Fruit fly (Drosophila melanogaster) whole organism, embryonic: ENCODE results near the gene CG6168.

Experiments used
- ATbp ChIP-seq: fragments of 200-800 bp; sonication (Bioruptor generic); optimal IDR thresholded peaks from 2 replicates; lab custom pipeline; 2017; ENCODE audit warnings: missing biosample characterization, mild to moderate bottlenecking, missing genetic modification characterization, missing genetic modification reagents
- Aef1 ChIP-seq: fragments of 200-800 bp; sonication (Bioruptor generic); IDR thresholded peaks from 3 replicates; pipeline ENCODE4 v1.3.6; 2022; ENCODE audit warnings: missing biosample characterization, missing genetic modification characterization
- Atf3 ChIP-seq: fragments of 200-800 bp; sonication (Bioruptor generic); optimal IDR thresholded peaks from 3 replicates; lab custom pipeline; 2016; ENCODE audit warnings: missing biosample characterization, missing genetic modification characterization
- CG10543 ChIP-seq: fragments of 200-800 bp; sonication (Bioruptor generic); optimal IDR thresholded peaks from 3 replicates; lab custom pipeline; 2017; ENCODE audit warnings: missing biosample characterization, mild to moderate bottlenecking, missing genetic modification characterization, moderate library complexity
- CG14710 ChIP-seq: fragments of 200-800 bp; sonication (Bioruptor generic); optimal IDR thresholded peaks from 3 replicates; lab custom pipeline; 2019; ENCODE audit warnings: missing biosample characterization, mild to moderate bottlenecking, missing genetic modification characterization, moderate library complexity
- CG16779 ChIP-seq: fragments of 200-800 bp; sonication (Bioruptor generic); IDR thresholded peaks from 2 replicates; pipeline ENCODE4 v1.3.6; 2022; ENCODE audit warnings: missing biosample characterization, missing genetic modification characterization
- CG1792 ChIP-seq: fragments of 200-800 bp; sonication (Bioruptor generic); optimal IDR thresholded peaks from 2 replicates; lab custom pipeline; 2016; ENCODE audit warnings: missing biosample characterization, missing genetic modification characterization
- CG2120 ChIP-seq: fragments of 200-800 bp; sonication (Bioruptor generic); optimal IDR thresholded peaks from 3 replicates; lab custom pipeline; 2016; ENCODE audit warnings: missing biosample characterization, missing genetic modification characterization
- CG2678 ChIP-seq: fragments of 200-800 bp; sonication (Bioruptor generic); optimal IDR thresholded peaks from 3 replicates; lab custom pipeline; 2019; ENCODE audit warnings: missing biosample characterization, mild to moderate bottlenecking, missing genetic modification characterization, moderate library complexity
- CG31388 ChIP-seq: fragments of 200-800 bp; sonication (Bioruptor generic); optimal IDR thresholded peaks from 2 replicates; lab custom pipeline; 2016; ENCODE audit warnings: missing biosample characterization, missing genetic modification characterization
- CG4282 ChIP-seq: fragments of 200-800 bp; sonication (Bioruptor generic); optimal IDR thresholded peaks from 2 replicates; lab custom pipeline; 2016; ENCODE audit warnings: missing biosample characterization, missing genetic modification characterization
- CG5953 ChIP-seq: fragments of 200-800 bp; sonication (Bioruptor generic); IDR thresholded peaks from 2 replicates; pipeline ENCODE4 v1.3.6; 2022; ENCODE audit warnings: missing biosample characterization, missing genetic modification characterization
- CG6654 ChIP-seq: fragments of 200-800 bp; sonication (Bioruptor generic); optimal IDR thresholded peaks from 2 replicates; lab custom pipeline; 2017; ENCODE audit warnings: missing biosample characterization, mild to moderate bottlenecking, missing genetic modification characterization
- CG7271 ChIP-seq: fragments of 200-800 bp; sonication (Bioruptor generic); optimal IDR thresholded peaks from 2 replicates; lab custom pipeline; 2018; ENCODE audit warnings: missing biosample characterization, mild to moderate bottlenecking, missing genetic modification characterization, moderate library complexity
- CG7556 ChIP-seq: fragments of 200-800 bp; sonication (Bioruptor generic); optimal IDR thresholded peaks from 2 replicates; lab custom pipeline; 2017; ENCODE audit warnings: missing biosample characterization, mild to moderate bottlenecking, missing genetic modification characterization
- CG9437 ChIP-seq: fragments of 200-800 bp; sonication (Bioruptor generic); optimal IDR thresholded peaks from 2 replicates; lab custom pipeline; 2018; ENCODE audit warnings: missing biosample characterization, mild to moderate bottlenecking, missing genetic modification characterization
- CG9876 ChIP-seq: fragments of 200-800 bp; sonication (Bioruptor generic); optimal IDR thresholded peaks from 2 replicates; lab custom pipeline; 2016; ENCODE audit warnings: missing biosample characterization, missing genetic modification characterization
- Dad ChIP-seq: fragments of 200-800 bp; sonication (Bioruptor generic); optimal IDR thresholded peaks from 3 replicates; lab custom pipeline; 2016; ENCODE audit warnings: missing biosample characterization, missing genetic modification characterization
- ERR ChIP-seq: fragments of 200-800 bp; sonication (Bioruptor generic); optimal IDR thresholded peaks from 2 replicates; lab custom pipeline; 2016; ENCODE audit warnings: missing biosample characterization, missing genetic modification characterization
- Fer1 ChIP-seq: fragments of 200-800 bp; sonication (Bioruptor generic); optimal IDR thresholded peaks from 2 replicates; lab custom pipeline; 2017; ENCODE audit warnings: missing biosample characterization, mild to moderate bottlenecking, missing genetic modification characterization
- Fer2 ChIP-seq: fragments of 200-800 bp; sonication (Bioruptor generic); optimal IDR thresholded peaks from 2 replicates; lab custom pipeline; 2018; ENCODE audit warnings: missing biosample characterization, mild to moderate bottlenecking, missing genetic modification characterization, moderate library complexity
- Gug ChIP-seq: fragments of 200-800 bp; sonication (Bioruptor generic); IDR thresholded peaks from 4 replicates; pipeline ENCODE4 v1.3.6; 2022; ENCODE audit warnings: missing biosample characterization, missing genetic modification characterization
- Hey ChIP-seq: fragments of 200-800 bp; sonication (Bioruptor generic); optimal IDR thresholded peaks from 3 replicates; lab custom pipeline; 2018; ENCODE audit warnings: missing biosample characterization, mild to moderate bottlenecking, missing genetic modification characterization
- HmgD ChIP-seq: fragments of 200-800 bp; sonication (Bioruptor generic); optimal IDR thresholded peaks from 3 replicates; lab custom pipeline; 2016; ENCODE audit warnings: missing biosample characterization, missing genetic modification characterization
- HmgZ ChIP-seq: fragments of 200-800 bp; sonication (Bioruptor generic); optimal IDR thresholded peaks from 2 replicates; lab custom pipeline; 2018; ENCODE audit warnings: missing biosample characterization, mild to moderate bottlenecking, missing genetic modification characterization
- Hr78 ChIP-seq, 2 experiments: fragments of 200-800 bp in 1 of 2; fragments of >200 bp in 1 of 2; sonication (Bioruptor generic) in 1 of 2; optimal IDR thresholded peaks; 2 replicates each; lab custom pipeline; 2017 to 2019; ENCODE audit warnings: missing biosample characterization in 2 of 2, missing genetic modification characterization in 2 of 2, mild to moderate bottlenecking in 1 of 2, moderate library complexity in 1 of 2
- Lhr ChIP-seq: fragments of 200-800 bp; sonication (Bioruptor generic); optimal IDR thresholded peaks from 3 replicates; lab custom pipeline; 2017; ENCODE audit warnings: mild to moderate bottlenecking, missing biosample characterization, missing genetic modification reagents, missing genetic modification characterization
- MESR4 ChIP-seq: fragments of 200-800 bp; sonication (Bioruptor generic); optimal IDR thresholded peaks from 2 replicates; lab custom pipeline; 2018; ENCODE audit warnings: missing biosample characterization, mild to moderate bottlenecking, missing genetic modification characterization, moderate library complexity
- Mrtf ChIP-seq: fragments of 200-800 bp; sonication (Bioruptor generic); IDR thresholded peaks from 3 replicates; pipeline ENCODE4 v1.3.6; 2022; ENCODE audit warnings: missing biosample characterization, missing genetic modification characterization
- PHDP ChIP-seq: fragments of 200-800 bp; sonication (Bioruptor generic); optimal IDR thresholded peaks from 3 replicates; lab custom pipeline; 2018; ENCODE audit warnings: missing biosample characterization, mild to moderate bottlenecking, missing genetic modification characterization, moderate library complexity
- al ChIP-seq: fragments of 200-800 bp; sonication (Bioruptor generic); IDR thresholded peaks from 2 replicates; pipeline ENCODE4 v1.3.6; 2022; ENCODE audit warnings: missing biosample characterization, missing genetic modification characterization
- ash1 ChIP-seq: fragments of 200-800 bp; sonication (Bioruptor generic); optimal IDR thresholded peaks from 2 replicates; lab custom pipeline; 2018; ENCODE audit warnings: missing biosample characterization, mild to moderate bottlenecking, missing genetic modification characterization
- cwo ChIP-seq: fragments of 200-800 bp; sonication (Bioruptor generic); optimal IDR thresholded peaks from 3 replicates; lab custom pipeline; 2017; ENCODE audit warnings: missing biosample characterization, missing genetic modification characterization, mild to moderate bottlenecking, moderate library complexity, missing genetic modification reagents
- dmrt11E ChIP-seq: fragments of 200-800 bp; sonication (Bioruptor generic); optimal IDR thresholded peaks from 3 replicates; lab custom pipeline; 2018; ENCODE audit warnings: missing biosample characterization, mild to moderate bottlenecking, missing genetic modification characterization, moderate library complexity
- fd96Cb ChIP-seq: fragments of 200-800 bp; sonication (Bioruptor generic); optimal IDR thresholded peaks from 2 replicates; lab custom pipeline; 2018; ENCODE audit warnings: missing biosample characterization, mild to moderate bottlenecking, missing genetic modification characterization, moderate library complexity
- fru ChIP-seq: fragments of >200 bp; optimal IDR thresholded peaks from 2 replicates; lab custom pipeline; 2017
- gfzf ChIP-seq: fragments of 200-800 bp; sonication (Bioruptor generic); optimal IDR thresholded peaks from 2 replicates; lab custom pipeline; 2016; ENCODE audit warnings: missing biosample characterization, mild to moderate bottlenecking, missing genetic modification characterization, moderate library complexity
- grau ChIP-seq: fragments of 200-800 bp; optimal IDR thresholded peaks from 3 replicates; lab custom pipeline; 2019; ENCODE audit warnings: missing biosample characterization, mild to moderate bottlenecking, missing genetic modification characterization, moderate library complexity
- insv ChIP-seq, 2 experiments: fragments of 200-800 bp; sonication (Bioruptor generic); optimal IDR thresholded peaks; 3 replicates each; lab custom pipeline; 2016 to 2018; ENCODE audit warnings: missing biosample characterization in 2 of 2, missing genetic modification characterization in 2 of 2
- kah ChIP-seq: fragments of 200-800 bp; sonication (Bioruptor generic); optimal IDR thresholded peaks from 2 replicates; lab custom pipeline; 2018; ENCODE audit warnings: missing biosample characterization, mild to moderate bottlenecking, missing genetic modification characterization
- lov ChIP-seq, 2 experiments: fragments of 200-800 bp in 1 of 2; fragments of >200 bp in 1 of 2; sonication (Bioruptor generic) in 1 of 2; IDR thresholded peaks in 1 of 2; optimal IDR thresholded peaks in 1 of 2; 2 replicates in 1 of 2; 3 replicates in 1 of 2; pipeline versions ENCODE4 v1.3.6 to Lab custom; 2017 to 2022; ENCODE audit warnings: missing biosample characterization in 1 of 2, missing genetic modification characterization in 1 of 2
- nerfin-1 ChIP-seq: fragments of 200-800 bp; sonication (Bioruptor generic); optimal IDR thresholded peaks from 3 replicates; lab custom pipeline; 2019; ENCODE audit warnings: missing biosample characterization, mild to moderate bottlenecking, missing genetic modification characterization, moderate library complexity
- run ChIP-seq: fragments of 200-800 bp; sonication (Bioruptor generic); optimal IDR thresholded peaks from 3 replicates; lab custom pipeline; 2018; ENCODE audit warnings: missing biosample characterization, mild to moderate bottlenecking, missing genetic modification characterization
- scrt ChIP-seq: fragments of 200-800 bp; sonication (Bioruptor generic); optimal IDR thresholded peaks from 2 replicates; lab custom pipeline; 2018; ENCODE audit warnings: missing biosample characterization, mild to moderate bottlenecking, missing genetic modification characterization, moderate library complexity
- shn ChIP-seq: fragments of 200-800 bp; sonication (Bioruptor generic); optimal IDR thresholded peaks from 3 replicates; lab custom pipeline; 2016; ENCODE audit warnings: missing biosample characterization, missing genetic modification characterization
- stc ChIP-seq: fragments of 200-800 bp; sonication (Bioruptor generic); IDR thresholded peaks from 2 replicates; pipeline ENCODE4 v1.3.6; 2022; ENCODE audit warnings: missing biosample characterization, missing genetic modification characterization
- trem ChIP-seq: fragments of 200-800 bp; optimal IDR thresholded peaks from 3 replicates; lab custom pipeline; 2019; ENCODE audit warnings: missing biosample characterization, mild to moderate bottlenecking, missing genetic modification characterization, moderate library complexity
- vfl ChIP-seq: fragments of 200-800 bp; sonication (Bioruptor generic); optimal IDR thresholded peaks from 2 replicates; lab custom pipeline; 2016; ENCODE audit warnings: missing biosample characterization, missing genetic modification characterization
- zen2 ChIP-seq: fragments of 200-800 bp; sonication (Bioruptor generic); IDR thresholded peaks from 3 replicates; pipeline ENCODE4 v1.3.6; 2022; ENCODE audit warnings: missing biosample characterization, missing genetic modification characterization; ENCODE audit not compliant: partially characterized antibody

Gene CG6168

DNA sequence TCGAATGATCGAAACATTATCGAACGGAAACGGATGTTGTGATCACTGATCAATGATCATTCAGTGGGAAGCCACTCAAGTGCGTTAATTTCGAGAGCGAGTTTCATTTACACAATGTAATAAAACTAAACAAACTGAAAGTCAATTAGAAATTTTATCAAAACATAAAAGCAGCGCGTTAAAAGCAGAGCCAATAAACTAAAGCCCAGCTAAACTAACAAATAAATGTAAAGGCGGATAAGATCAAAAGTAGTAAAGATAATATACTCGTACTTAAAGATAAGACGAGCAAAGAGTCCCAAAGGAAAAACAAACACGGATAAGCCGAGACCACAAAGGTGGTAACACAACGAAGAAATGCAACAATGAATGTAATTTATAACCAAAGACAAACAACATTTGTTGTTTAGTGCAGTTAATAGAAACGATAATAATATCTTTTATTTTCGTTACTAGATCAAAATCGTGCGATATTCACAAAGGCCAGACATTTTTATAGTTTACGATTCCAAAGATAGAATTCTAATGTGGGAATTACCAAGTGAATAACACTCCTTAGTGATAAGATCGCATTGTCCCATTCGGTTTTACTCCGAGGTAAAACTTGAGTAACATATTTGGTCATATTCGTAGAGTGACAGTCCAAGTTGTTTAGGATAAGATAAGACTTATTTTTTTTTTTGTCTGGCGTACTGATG is 47.9 kb downstream of the CG6168 start (continued):
- no peak for TF ChIP-seq Atf3
- peak; percentile 15 for TF ChIP-seq run (tag; lab: Kevin White, UChicago)
- TF ChIP-seq Gug (GFP tag; lab: Robert Waterston, UW): no peak
- TF ChIP-seq MESR4 (GFP tag; lab: Kevin White, UChicago): no peak
- TF ChIP-seq stc (GFP tag; lab: Robert Waterston, UW): no peak
- TF ChIP-seq ash1 (GFP tag; lab: Kevin White, UChicago): no peak
- TF ChIP-seq dmrt11E: peak; percentile 57
- no peak for TF ChIP-seq Fer1 (GFP tag; lab: Kevin White, UChicago)
- no peak for TF ChIP-seq Hr78 (GFP tag; optimal IDR thresholded peaks at IDR 0.05; lab: Kevin White, UChicago)
- TF ChIP-seq CG31388 (GFP tag; lab: Kevin White, UChicago): no peak
- TF ChIP-seq Mrtf (GFP tag; lab: Robert Waterston, UW): no peak
- no peak for TF ChIP-seq insv (GFP tag; optimal IDR thresholded peaks at IDR 0.05; lab: Kevin White, UChicago)
- no peak for TF ChIP-seq HmgZ (tag; lab: Kevin White, UChicago)
- TF ChIP-seq cwo: no peak
- TF ChIP-seq vfl (GFP tag; lab: Kevin White, UChicago): no peak
- peak; percentile 41 for TF ChIP-seq CG7271
- no peak for TF ChIP-seq lov (optimal IDR thresholded peaks at IDR 0.05; lab: Kevin White, UChicago)
- no peak for TF ChIP-seq lov (GFP tag; IDR thresholded peaks at IDR 0.05; lab: Robert Waterston, UW)
- no peak for TF ChIP-seq scrt (GFP tag; lab: Kevin White, UChicago)
- no peak for TF ChIP-seq Aef1 (GFP tag; lab: Robert Waterston, UW)
- TF ChIP-seq shn (GFP tag; lab: Kevin White, UChicago): no peak
- no peak for TF ChIP-seq CG16779 (GFP tag; lab: Robert Waterston, UW)
- no peak for TF ChIP-seq al (GFP tag; lab: Robert Waterston, UW)
- TF ChIP-seq Fer2: no peak
- TF ChIP-seq Hey (tag; lab: Kevin White, UChicago): no peak
- TF ChIP-seq CG4282: no peak
- TF ChIP-seq fru (lab: Kevin White, UChicago): no peak
- peak; percentile 22 for TF ChIP-seq ATbp (GFP tag; lab: Kevin White, UChicago)
- TF ChIP-seq CG1792 (GFP tag; lab: Kevin White, UChicago): no peak
- no peak for TF ChIP-seq CG9876 (GFP tag; lab: Kevin White, UChicago)
- TF ChIP-seq kah (GFP tag; lab: Kevin White, UChicago): peak; percentile 14
- TF ChIP-seq CG2678 (tag; lab: Kevin White, UChicago): peak; percentile 29
- TF ChIP-seq fd96Cb (tag; lab: Kevin White, UChicago): no peak
- no peak for TF ChIP-seq gfzf (GFP tag; lab: Kevin White, UChicago)
- TF ChIP-seq Lhr: peak; percentile 3
- TF ChIP-seq zen2 (GFP tag; lab: Robert Waterston, UW): no peak
- TF ChIP-seq CG9437: no peak
- peak; percentile 27 for TF ChIP-seq trem (tag; lab: Kevin White, UChicago)
- TF ChIP-seq HmgD (GFP tag; lab: Kevin White, UChicago): no peak
- peak; percentile 9 for TF ChIP-seq CG7556 (GFP tag; lab: Kevin White, UChicago)
- peak; percentile 10 for TF ChIP-seq PHDP
- no peak for TF ChIP-seq CG6654
- no peak for TF ChIP-seq CG2120 (GFP tag; lab: Kevin White, UChicago)
- TF ChIP-seq ERR: no peak
- no peak for TF ChIP-seq CG5953
- peak; percentile 3 for TF ChIP-seq CG14710 (tag; lab: Kevin White, UChicago)
- TF ChIP-seq Dad (GFP tag; lab: Kevin White, UChicago): no peak
- TF ChIP-seq nerfin-1 (tag; lab: Kevin White, UChicago): peak; percentile 35
- TF ChIP-seq CG10543 (GFP tag; lab: Kevin White, UChicago): no peak
- TF ChIP-seq grau (tag; lab: Kevin White, UChicago): peak; percentile 7
